Fruit fly (Drosophila melanogaster): Measurements from ENCODE around the gene CG3961.

CG3961 gene

DNA sequence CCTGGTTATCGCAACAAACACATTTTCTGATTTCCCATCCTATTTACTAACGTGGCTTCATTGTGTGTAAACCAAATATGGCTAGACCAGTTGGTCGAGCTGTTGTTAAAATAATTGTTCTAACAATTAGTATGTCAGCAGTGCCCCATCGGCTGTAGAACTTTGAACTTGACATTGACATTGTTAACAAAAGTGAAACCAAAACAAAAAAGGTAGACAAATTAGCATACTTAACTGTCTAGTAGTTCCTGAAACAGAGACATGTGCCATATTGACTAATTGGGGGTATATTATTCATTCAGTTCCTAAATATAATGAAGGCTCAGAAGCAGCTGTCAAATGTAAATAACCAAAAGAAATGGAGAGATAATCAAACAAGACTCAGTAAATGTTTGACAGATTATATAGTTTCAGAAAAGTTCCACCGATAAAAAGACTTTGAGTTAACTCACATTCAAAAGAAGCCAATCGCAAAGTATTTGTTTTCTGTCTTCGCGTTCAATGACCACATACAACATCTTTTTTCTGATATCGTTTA is 52.5 kb downstream of the CG3961 start (continued):
- TF ChIP-seq pho (GFP tag; optimal IDR thresholded peaks at IDR 0.05) = peak; percentile 2
- no peak for TF ChIP-seq mld (GFP tag; IDR thresholded peaks at IDR 0.05; ENCODE audit: partially characterized antibody)
- TF ChIP-seq ci (GFP tag; IDR thresholded peaks at IDR 0.05) = no peak
- TF ChIP-seq rib (GFP tag; IDR thresholded peaks at IDR 0.05) = no peak
- peak; percentile 39 for TF ChIP-seq cwo (GFP tag; optimal IDR thresholded peaks at IDR 0.05)
- peak; percentile 23 for TF ChIP-seq lab (GFP tag; optimal IDR thresholded peaks at IDR 0.05)
- TF ChIP-seq hb (GFP tag; IDR thresholded peaks at IDR 0.05; ENCODE audit: partially characterized antibody) = no peak
- TF ChIP-seq CG3995 (GFP tag; optimal IDR thresholded peaks at IDR 0.05) = no peak
- TF ChIP-seq Jarid2 (GFP tag; optimal IDR thresholded peaks at IDR 0.05) = no peak
- peak; percentile 20 for TF ChIP-seq CG2875 (GFP tag; optimal IDR thresholded peaks at IDR 0.05)
- no peak for TF ChIP-seq danr (GFP tag; IDR thresholded peaks at IDR 0.05)
- TF ChIP-seq CG8290 (GFP tag; optimal IDR thresholded peaks at IDR 0.05) = no peak
- TF ChIP-seq CG8290 (tag; optimal IDR thresholded peaks at IDR 0.05) = peak in 1 of 2 experiments; percentile 40
- no peak for TF ChIP-seq Ssrp (tag; optimal IDR thresholded peaks at IDR 0.05)
- TF ChIP-seq dm (GFP tag; optimal IDR thresholded peaks at IDR 0.05) = no peak
- no peak for TF ChIP-seq tin (GFP tag; optimal IDR thresholded peaks at IDR 0.05)
- no peak for TF ChIP-seq tgo (GFP tag; IDR thresholded peaks at IDR 0.05)
- TF ChIP-seq CG11504 (tag; optimal IDR thresholded peaks at IDR 0.05) = no peak
- TF ChIP-seq Opbp (GFP tag; IDR thresholded peaks at IDR 0.05; ENCODE audit: partially characterized antibody) = no peak
- TF ChIP-seq CG4404 (GFP tag; IDR thresholded peaks at IDR 0.05) = no peak
- TF ChIP-seq Dip3 (GFP tag; optimal IDR thresholded peaks at IDR 0.05) = no peak
- TF ChIP-seq CG6689 (GFP tag; IDR thresholded peaks at IDR 0.05) = no peak
- no peak for TF ChIP-seq fd96Cb (tag; optimal IDR thresholded peaks at IDR 0.05)
- no peak for TF ChIP-seq CG16813 (GFP tag; IDR thresholded peaks at IDR 0.05; ENCODE audit: partially characterized antibody)
- TF ChIP-seq H15 (GFP tag; IDR thresholded peaks at IDR 0.05) = no peak
- TF ChIP-seq az2 (GFP tag; optimal IDR thresholded peaks at IDR 0.05) = no peak
- TF ChIP-seq repo (GFP tag; optimal IDR thresholded peaks at IDR 0.05) = no peak
- TF ChIP-seq CG32767 (GFP tag; IDR thresholded peaks at IDR 0.05) = no peak
- TF ChIP-seq Sox100B (GFP tag; optimal IDR thresholded peaks at IDR 0.05) = no peak
- peak; percentile 41 for TF ChIP-seq CG15011 (GFP tag; optimal IDR thresholded peaks at IDR 0.05)
- no peak for TF ChIP-seq gcm2 (GFP tag; optimal IDR thresholded peaks at IDR 0.05)
- no peak for TF ChIP-seq Lpt (GFP tag; optimal IDR thresholded peaks at IDR 0.05)
- no peak for TF ChIP-seq luna (GFP tag; optimal IDR thresholded peaks at IDR 0.05)
- no peak for TF ChIP-seq CG17912 (GFP tag; optimal IDR thresholded peaks at IDR 0.05)
- peak; percentile 22 for TF ChIP-seq CG12299 (tag; optimal IDR thresholded peaks at IDR 0.05)
- TF ChIP-seq CkIIα-i1 (GFP tag; IDR thresholded peaks at IDR 0.05) = no peak
- no peak for TF ChIP-seq CG4617 (GFP tag; optimal IDR thresholded peaks at IDR 0.05; ENCODE audit: borderline replicate concordance)
- TF ChIP-seq Poxn (GFP tag; IDR thresholded peaks at IDR 0.05) = no peak
- TF ChIP-seq Drgx (GFP tag; IDR thresholded peaks at IDR 0.05) = no peak
- TF ChIP-seq CG15696 (tag; optimal IDR thresholded peaks at IDR 0.05) = peak; percentile 87
- no peak for TF ChIP-seq Bteb2 (GFP tag; optimal IDR thresholded peaks at IDR 0.05)
- TF ChIP-seq disco-r (GFP tag; optimal IDR thresholded peaks at IDR 0.05) = no peak
- no peak for TF ChIP-seq HLHmδ (GFP tag; optimal IDR thresholded peaks at IDR 0.05)
- TF ChIP-seq CG2678 (tag; optimal IDR thresholded peaks at IDR 0.05) = peak; percentile 65
- no peak for TF ChIP-seq CG4424 (GFP tag; optimal IDR thresholded peaks at IDR 0.05)
- no peak for TF ChIP-seq Ets97D (GFP tag; optimal IDR thresholded peaks at IDR 0.05)
- TF ChIP-seq CG8281 (tag; optimal IDR thresholded peaks at IDR 0.05) = peak; percentile 68
- no peak for TF ChIP-seq CG6272 (GFP tag; IDR thresholded peaks at IDR 0.05)
- no peak for TF ChIP-seq CG13296 (GFP tag; optimal IDR thresholded peaks at IDR 0.05)
- TF ChIP-seq CG31441 (GFP tag; IDR thresholded peaks at IDR 0.05) = no peak
- TF ChIP-seq CG5180 (GFP tag; optimal IDR thresholded peaks at IDR 0.05) = no peak
- no peak for TF ChIP-seq sens-2 (GFP tag; IDR thresholded peaks at IDR 0.05)

Measured in whole organism, embryonic.